Worm (Caenorhabditis elegans) whole organism, mixed stage, embryonic: ENCODE results near the gene F36D4.1.
A peak's percentile ranks its signal among the peaks of the same experiment; 100 is the strongest.
"Not testable (repeated sequence)": the region's sequence is repeated elsewhere in the genome, so short reads cannot be mapped to it uniquely, and the experiment has no call there.

Experiments
- M03D4.4 ChIP-seq: sonication (generic microtip); optimal IDR thresholded peaks from 2 replicates; lab custom pipeline; 2017; ENCODE audit warnings: mild to moderate bottlenecking, missing genetic modification characterization, missing compliant biosample characterization
- blmp-1 ChIP-seq: fragments of 150-350 bp; optimal IDR thresholded peaks from 2 replicates; lab custom pipeline; 2014; ENCODE audit warnings: missing biosample characterization, missing genetic modification characterization
- ceh-39 ChIP-seq: fragments of 150-350 bp; optimal IDR thresholded peaks from 2 replicates; lab custom pipeline; 2014; ENCODE audit warnings: missing biosample characterization, missing genetic modification characterization
- ceh-83 ChIP-seq: fragments of 200-800 bp; sonication (Bioruptor generic); optimal IDR thresholded peaks from 2 replicates; lab custom pipeline; 2018; ENCODE audit warnings: mild to moderate bottlenecking, missing genetic modification characterization, missing compliant biosample characterization
- ces-1 ChIP-seq: fragments of 150-350 bp; optimal IDR thresholded peaks from 2 replicates; lab custom pipeline; 2014; ENCODE audit warnings: missing biosample characterization, missing genetic modification reagents, missing genetic modification characterization
- cnd-1 ChIP-seq: fragments of 200-800 bp; sonication (Bioruptor generic); optimal IDR thresholded peaks from 2 replicates; lab custom pipeline; 2018; ENCODE audit warnings: mild to moderate bottlenecking, missing genetic modification characterization, missing compliant biosample characterization
- drap-1 ChIP-seq: fragments of 200-800 bp; sonication (Bioruptor generic); optimal IDR thresholded peaks from 3 replicates; lab custom pipeline; 2018; ENCODE audit warnings: mild to moderate bottlenecking, missing genetic modification characterization, missing compliant biosample characterization
- elt-1 ChIP-seq: sonication (generic microtip); optimal IDR thresholded peaks from 2 replicates; lab custom pipeline; 2017; ENCODE audit warnings: missing genetic modification characterization, mild to moderate bottlenecking, missing compliant biosample characterization, antibody characterized with exemption, moderate library complexity, borderline replicate concordance; ENCODE audit not compliant: insufficient read depth
- elt-3 ChIP-seq: fragments of 150-350 bp; optimal IDR thresholded peaks from 2 replicates; lab custom pipeline; 2014; ENCODE audit warnings: missing biosample characterization, missing genetic modification characterization
- ham-2 ChIP-seq: fragments of 200-800 bp; sonication (Bioruptor generic); optimal IDR thresholded peaks from 2 replicates; lab custom pipeline; 2018; ENCODE audit warnings: mild to moderate bottlenecking, missing genetic modification characterization, missing compliant biosample characterization
- lin-13 ChIP-seq: fragments of 150-350 bp; optimal IDR thresholded peaks from 2 replicates; lab custom pipeline; 2014; ENCODE audit warnings: missing biosample characterization, missing genetic modification characterization
- lin-32 ChIP-seq: fragments of 200-800 bp; sonication (Bioruptor generic); optimal IDR thresholded peaks from 2 replicates; lab custom pipeline; 2018; ENCODE audit warnings: mild to moderate bottlenecking, missing genetic modification characterization, missing compliant biosample characterization
- lsy-2 ChIP-seq: fragments of 150-350 bp; optimal IDR thresholded peaks from 2 replicates; lab custom pipeline; 2014; ENCODE audit warnings: missing biosample characterization, missing genetic modification characterization
- mep-1 ChIP-seq: fragments of 150-350 bp; optimal IDR thresholded peaks from 2 replicates; lab custom pipeline; 2017; ENCODE audit warnings: missing biosample characterization, missing genetic modification reagents, missing genetic modification characterization, inconsistent platforms
- mls-2 ChIP-seq: sonication (generic microtip); optimal IDR thresholded peaks from 2 replicates; lab custom pipeline; 2016; ENCODE audit warnings: mild to moderate bottlenecking, missing genetic modification characterization, moderate library complexity, missing compliant biosample characterization
- nhr-2 ChIP-seq: fragments of 150-350 bp; optimal IDR thresholded peaks from 2 replicates; lab custom pipeline; 2014; ENCODE audit warnings: missing biosample characterization, missing genetic modification characterization
- nhr-28 ChIP-seq: fragments of 150-350 bp; optimal IDR thresholded peaks from 2 replicates; lab custom pipeline; 2014; ENCODE audit warnings: missing biosample characterization, missing genetic modification characterization
- pha-4 ChIP-seq: fragments of 150-350 bp; optimal IDR thresholded peaks from 2 replicates; lab custom pipeline; 2018; ENCODE audit warnings: missing biosample characterization, missing genetic modification reagents, missing genetic modification characterization
- sem-2 ChIP-seq: fragments of 200-800 bp; sonication (Bioruptor generic); optimal IDR thresholded peaks from 2 replicates; lab custom pipeline; 2018; ENCODE audit warnings: mild to moderate bottlenecking, missing genetic modification characterization, missing compliant biosample characterization
- sptf-1 ChIP-seq: sonication (generic microtip); optimal IDR thresholded peaks from 2 replicates; lab custom pipeline; 2017; ENCODE audit warnings: mild to moderate bottlenecking, missing genetic modification characterization, moderate library complexity, missing compliant biosample characterization
- tbx-8 ChIP-seq: fragments of 200-800 bp; sonication (Bioruptor generic); optimal IDR thresholded peaks from 2 replicates; lab custom pipeline; 2018; ENCODE audit warnings: mild to moderate bottlenecking, missing genetic modification characterization, moderate library complexity, missing compliant biosample characterization
- unc-39 ChIP-seq: fragments of 150-350 bp; optimal IDR thresholded peaks from 2 replicates; lab custom pipeline; 2014; ENCODE audit warnings: missing biosample characterization, missing genetic modification characterization
- unc-62 ChIP-seq: fragments of 150-350 bp; optimal IDR thresholded peaks from 2 replicates; lab custom pipeline; 2014; ENCODE audit warnings: missing biosample characterization, missing genetic modification reagents, missing genetic modification characterization
- zip-8 ChIP-seq: fragments of 150-350 bp; optimal IDR thresholded peaks from 2 replicates; lab custom pipeline; 2014; ENCODE audit warnings: missing biosample characterization, missing genetic modification characterization
- ztf-11 ChIP-seq: fragments of 150-350 bp; optimal IDR thresholded peaks from 2 replicates; lab custom pipeline; 2014; ENCODE audit warnings: missing biosample characterization, missing genetic modification characterization

The F36D4.1 gene

ce11 chrV:9425593-9425992, 8.9 kb downstream of the F36D4.1 start, which contains the start of gene F36D4.5:
Gene F36D4.5 (minus strand): TSS chrV:9425817.
- TF ChIP-seq M03D4.4 (tag; lab: Kevin White, UChicago) (no peak), ces-1 (GFP tag; lab: Kevin White, UChicago) (peak; percentile 77)
- TF ChIP-seq, all 35 proteins: peak for 1

- TF ChIP-seq lsy-2 (tag; lab: Kevin White, UChicago) (no peak), lin-13 (tag; lab: Kevin White, UChicago) (no peak), ceh-83 (GFP tag; lab: Kevin White, UChicago) (no peak), unc-62 (GFP tag; lab: Kevin White, UChicago) (no peak), unc-39 (tag; lab: Kevin White, UChicago) (no peak), sem-2 (GFP tag; lab: Kevin White, UChicago) (no peak)
- TF ChIP-seq, all 35 proteins: peak for 0
Observed at ce11 chrV:9427075-9427474, 10.4 kb downstream of the F36D4.1 start, which contains the start of gene F36D4.6. Gene F36D4.6 (minus strand): TSS chrV:9427175.

ce11 chrV:9439315-9440002, 22.7 kb downstream of the F36D4.1 start, which contains the start of gene Y54B9A.1:
Gene Y54B9A.1 (minus strand): TSS chrV:9439549.
- not testable (repeated sequence) for TF ChIP-seq sem-2 (GFP tag; lab: Kevin White, UChicago); blmp-1 (tag; lab: Kevin White, UChicago); nhr-2 (tag; lab: Kevin White, UChicago)

- TF ChIP-seq lsy-2 (tag; lab: Kevin White, UChicago), result no peak
- no peak for TF ChIP-seq zip-8 (tag; lab: Kevin White, UChicago)
Observed at ce11 chrV:9440003-9440319, 23.2 kb downstream of the F36D4.1 start.

- no peak for TF ChIP-seq blmp-1 (tag; lab: Kevin White, UChicago)
- TF ChIP-seq elt-1, result no peak
Observed at ce11 chrV:9441046-9441445, 24.3 kb downstream of the F36D4.1 start.

ce11 chrV:9442471-9442870, 25.7 kb downstream of the F36D4.1 start:
- TF ChIP-seq sptf-1 (no peak), tbx-8 (GFP tag; lab: Kevin White, UChicago) (no peak), elt-1 (no peak), pha-4 (no peak), ces-1 (GFP tag; lab: Kevin White, UChicago) (no peak), mep-1 (tag; lab: Kevin White, UChicago) (no peak), ztf-11 (tag; lab: Kevin White, UChicago) (no peak), nhr-2 (tag; lab: Kevin White, UChicago) (no peak), mls-2 (no peak), nhr-28 (no peak), ceh-39 (tag; lab: Kevin White, UChicago) (no peak)

ce11 chrV:9443109-9443508, 26.4 kb downstream of the F36D4.1 start:
- TF ChIP-seq unc-39 (tag; lab: Kevin White, UChicago) (no peak), elt-3 (tag; lab: Kevin White, UChicago) (no peak), cnd-1 (no peak), pha-4 (no peak), drap-1 (GFP tag; lab: Kevin White, UChicago) (no peak), ces-1 (GFP tag; lab: Kevin White, UChicago) (no peak), nhr-2 (tag; lab: Kevin White, UChicago) (no peak), ham-2 (GFP tag; lab: Kevin White, UChicago) (no peak)

ce11 chrV:9443748-9444147, 27.0 kb downstream of the F36D4.1 start, which contains the start of gene wdr-62:
Gene wdr-62 (plus strand): TSS chrV:9444048.
- no peak for TF ChIP-seq drap-1 (GFP tag; lab: Kevin White, UChicago)
- no peak for TF ChIP-seq lsy-2 (tag; lab: Kevin White, UChicago)
- no peak for TF ChIP-seq blmp-1 (tag; lab: Kevin White, UChicago)
- TF ChIP-seq unc-62 (GFP tag; lab: Kevin White, UChicago), result no peak
- TF ChIP-seq pha-4, result no peak
- no peak for TF ChIP-seq unc-39 (tag; lab: Kevin White, UChicago)
- TF ChIP-seq mep-1 (tag; lab: Kevin White, UChicago), result no peak
- no peak for TF ChIP-seq lin-32 (GFP tag; lab: Kevin White, UChicago)
